Worm (Caenorhabditis elegans) whole organism, young adult: ENCODE data around the gene gem-1.

ENCODE experiments used
- B0019.2 ChIP-seq: fragments of 200-800 bp; sonication (Bioruptor generic); conservative IDR thresholded peaks from 2 replicates; pipeline ENCODE4 v1.3.6; 2022; ENCODE audit warnings: missing genetic modification reagents, missing genetic modification characterization, missing compliant biosample characterization
- B0336.3 ChIP-seq: fragments of 200-800 bp; sonication (Bioruptor generic); IDR thresholded peaks from 2 replicates; pipeline ENCODE4 v1.3.6; 2022; ENCODE audit warnings: missing genetic modification characterization, missing compliant biosample characterization
- F39B2.1 ChIP-seq: fragments of 200-800 bp; sonication (Bioruptor generic); IDR thresholded peaks from 2 replicates; pipeline ENCODE4 v1.3.6; 2022; ENCODE audit warnings: missing genetic modification reagents, missing genetic modification characterization, missing compliant biosample characterization
- F57A8.1 ChIP-seq: fragments of 200-800 bp; sonication (Bioruptor generic); optimal IDR thresholded peaks from 2 replicates; lab custom pipeline; 2018; ENCODE audit warnings: mild to moderate bottlenecking, missing genetic modification characterization, moderate library complexity, missing compliant biosample characterization
- F57C9.4 ChIP-seq: sonication (generic microtip); optimal IDR thresholded peaks from 2 replicates; lab custom pipeline; 2017; ENCODE audit warnings: mild to moderate bottlenecking, missing genetic modification characterization, missing compliant biosample characterization
- Y53F4B.3 ChIP-seq: fragments of 200-800 bp; sonication (Bioruptor generic); IDR thresholded peaks from 2 replicates; pipeline ENCODE4 v1.3.6; 2022; ENCODE audit warnings: missing genetic modification reagents, missing genetic modification characterization, missing compliant biosample characterization
- Y53G8AR.9 ChIP-seq: fragments of 200-800 bp; sonication (Bioruptor generic); conservative IDR thresholded peaks from 2 replicates; pipeline ENCODE4 v1.3.6; 2022; ENCODE audit warnings: missing genetic modification reagents, missing genetic modification characterization, missing compliant biosample characterization
- Y56A3A.18 ChIP-seq: fragments of 200-800 bp; sonication (Bioruptor generic); IDR thresholded peaks from 2 replicates; pipeline ENCODE4 v1.3.6; 2022; ENCODE audit warnings: missing genetic modification reagents, missing genetic modification characterization, missing compliant biosample characterization
- Y67H2A.10 ChIP-seq: fragments of 200-800 bp; sonication (Bioruptor generic); conservative IDR thresholded peaks from 2 replicates; pipeline ENCODE4 v1.3.6; 2022; ENCODE audit warnings: missing genetic modification reagents, missing genetic modification characterization, missing compliant biosample characterization
- Y79H2A.3 ChIP-seq: fragments of 200-800 bp; sonication (Bioruptor generic); conservative IDR thresholded peaks from 2 replicates; pipeline ENCODE4 v1.3.6; 2022; ENCODE audit warnings: missing genetic modification reagents, missing genetic modification characterization, missing compliant biosample characterization
- Y95B8A.8 ChIP-seq: fragments of 200-800 bp; sonication (Bioruptor generic); IDR thresholded peaks from 2 replicates; pipeline ENCODE4 v1.3.6; 2022; ENCODE audit warnings: missing genetic modification reagents, missing genetic modification characterization, missing compliant biosample characterization
- ZK185.1 ChIP-seq: sonication (generic microtip); optimal IDR thresholded peaks from 2 replicates; lab custom pipeline; 2016; ENCODE audit warnings: mild to moderate bottlenecking, missing genetic modification characterization, missing compliant biosample characterization; ENCODE audit not compliant: poor library complexity, severe bottlenecking
- aptf-2 ChIP-seq: fragments of 200-800 bp; sonication (Bioruptor generic); conservative IDR thresholded peaks from 2 replicates; pipeline ENCODE4 v1.3.6; 2022; ENCODE audit warnings: missing genetic modification reagents, missing genetic modification characterization, missing compliant biosample characterization
- athp-1 ChIP-seq: sonication (generic microtip); optimal IDR thresholded peaks from 2 replicates; lab custom pipeline; 2017; ENCODE audit warnings: mild to moderate bottlenecking, missing genetic modification characterization, missing compliant biosample characterization
- attf-3 ChIP-seq: fragments of 200-800 bp; sonication (Bioruptor generic); conservative IDR thresholded peaks from 2 replicates; pipeline ENCODE4 v1.3.6; 2022; ENCODE audit warnings: missing genetic modification reagents, missing genetic modification characterization, missing compliant biosample characterization
- attf-5 ChIP-seq: fragments of 200-800 bp; sonication (Bioruptor generic); optimal IDR thresholded peaks from 2 replicates; lab custom pipeline; 2018; ENCODE audit warnings: mild to moderate bottlenecking, missing genetic modification characterization, missing compliant biosample characterization
- bed-1 ChIP-seq: fragments of 200-800 bp; sonication (Bioruptor generic); IDR thresholded peaks from 2 replicates; pipeline ENCODE4 v1.3.6; 2022; ENCODE audit warnings: missing genetic modification reagents, missing genetic modification characterization, missing compliant biosample characterization
- ccch-3 ChIP-seq: fragments of 200-800 bp; sonication (Bioruptor generic); optimal IDR thresholded peaks from 2 replicates; lab custom pipeline; 2018; ENCODE audit warnings: mild to moderate bottlenecking, missing genetic modification characterization, missing compliant biosample characterization
- dox-1 ChIP-seq: fragments of 200-800 bp; sonication (Bioruptor generic); IDR thresholded peaks from 2 replicates; pipeline ENCODE4 v1.3.6; 2022; ENCODE audit warnings: missing genetic modification reagents, missing genetic modification characterization, missing compliant biosample characterization
- efl-1 ChIP-seq: fragments of 150-350 bp; optimal IDR thresholded peaks from 2 replicates; lab custom pipeline; 2014; ENCODE audit warnings: missing biosample characterization, missing genetic modification reagents, missing genetic modification characterization
- egl-44 ChIP-seq: fragments of 200-800 bp; sonication (Bioruptor generic); IDR thresholded peaks from 2 replicates; pipeline ENCODE4 v1.3.6; 2022; ENCODE audit warnings: missing genetic modification reagents, missing genetic modification characterization, missing compliant biosample characterization
- fkh-3 ChIP-seq: sonication (generic microtip); optimal IDR thresholded peaks from 2 replicates; lab custom pipeline; 2016; ENCODE audit warnings: mild to moderate bottlenecking, missing genetic modification characterization, missing compliant biosample characterization
- gei-17 ChIP-seq: fragments of 200-800 bp; sonication (Bioruptor generic); optimal IDR thresholded peaks from 2 replicates; lab custom pipeline; 2018; ENCODE audit warnings: mild to moderate bottlenecking, missing genetic modification characterization, missing compliant biosample characterization
- hlh-26 ChIP-seq: fragments of 200-800 bp; sonication (Bioruptor generic); conservative IDR thresholded peaks from 2 replicates; pipeline ENCODE4 v1.3.6; 2022; ENCODE audit warnings: missing genetic modification reagents, missing genetic modification characterization, missing compliant biosample characterization
- hmg-1.2 ChIP-seq: fragments of 200-800 bp; sonication (Bioruptor generic); IDR thresholded peaks from 2 replicates; pipeline ENCODE4 v1.3.6; 2022; ENCODE audit warnings: missing genetic modification reagents, missing genetic modification characterization, missing compliant biosample characterization
- let-526 ChIP-seq: fragments of 200-800 bp; sonication (Bioruptor generic); IDR thresholded peaks from 2 replicates; pipeline ENCODE4 v1.3.6; 2022; ENCODE audit warnings: missing genetic modification reagents, missing genetic modification characterization, missing compliant biosample characterization
- lin-26 ChIP-seq: fragments of 200-800 bp; sonication (Bioruptor generic); IDR thresholded peaks from 2 replicates; pipeline ENCODE4 v1.3.6; 2022; ENCODE audit warnings: missing genetic modification reagents, missing genetic modification characterization, missing compliant biosample characterization
- lin-35 ChIP-seq, 3 experiments: fragments of 150-350 bp in 2 of 3; sonication (generic microtip) in 1 of 3; optimal IDR thresholded peaks; 2 replicates each; lab custom pipeline; 2014 to 2018; ENCODE audit warnings: missing biosample characterization in 3 of 3, missing genetic modification characterization in 3 of 3, missing genetic modification reagents in 3 of 3
- lsl-1 ChIP-seq: fragments of 200-800 bp; sonication (Bioruptor generic); optimal IDR thresholded peaks from 2 replicates; lab custom pipeline; 2018; ENCODE audit warnings: mild to moderate bottlenecking, missing genetic modification characterization, moderate library complexity, missing compliant biosample characterization
- lsy-27 ChIP-seq: sonication (generic microtip); optimal IDR thresholded peaks from 2 replicates; lab custom pipeline; 2017; ENCODE audit warnings: missing genetic modification characterization, mild to moderate bottlenecking, missing compliant biosample characterization, antibody characterized with exemption, missing genotype, borderline replicate concordance; ENCODE audit not compliant: insufficient read depth
- madf-3 ChIP-seq: fragments of 200-800 bp; sonication (Bioruptor generic); IDR thresholded peaks from 2 replicates; pipeline ENCODE4 v1.3.6; 2022; ENCODE audit warnings: missing genetic modification reagents, missing genetic modification characterization, missing compliant biosample characterization
- madf-8 ChIP-seq: fragments of 200-800 bp; sonication (Bioruptor generic); conservative IDR thresholded peaks from 2 replicates; pipeline ENCODE4 v1.3.6; 2022; ENCODE audit warnings: missing genetic modification reagents, missing genetic modification characterization, missing compliant biosample characterization
- mes-4 ChIP-seq: sonication (generic microtip); optimal IDR thresholded peaks from 2 replicates; lab custom pipeline; 2016; ENCODE audit warnings: missing genotype, missing genetic modification characterization, missing compliant biosample characterization
- mxl-1 ChIP-seq: sonication (generic microtip); optimal IDR thresholded peaks from 2 replicates; lab custom pipeline; 2016; ENCODE audit warnings: missing genetic modification characterization, missing compliant biosample characterization
- nfya-2 ChIP-seq: fragments of 200-800 bp; sonication (Bioruptor generic); IDR thresholded peaks from 2 replicates; pipeline ENCODE4 v1.3.6; 2022; ENCODE audit warnings: missing genetic modification reagents, missing genetic modification characterization, missing compliant biosample characterization
- nhr-120 ChIP-seq: fragments of 200-800 bp; sonication (Bioruptor generic); IDR thresholded peaks from 2 replicates; pipeline ENCODE4 v1.3.6; 2022; ENCODE audit warnings: missing genetic modification characterization, missing compliant biosample characterization
- nhr-80 ChIP-seq: sonication (generic microtip); optimal IDR thresholded peaks from 2 replicates; lab custom pipeline; 2016; ENCODE audit warnings: missing genetic modification characterization, missing compliant biosample characterization
- pbrm-1 ChIP-seq: fragments of 200-800 bp; sonication (Bioruptor generic); IDR thresholded peaks from 2 replicates; pipeline ENCODE4 v1.3.6; 2022; ENCODE audit warnings: missing genetic modification reagents, missing genetic modification characterization, missing compliant biosample characterization
- repo-1 ChIP-seq: sonication (generic microtip); optimal IDR thresholded peaks from 2 replicates; lab custom pipeline; 2017; ENCODE audit warnings: mild to moderate bottlenecking, missing genetic modification characterization, missing compliant biosample characterization
- rpc-1 ChIP-seq, 2 experiments: fragments of 150-350 bp in 1 of 2; sonication (generic microtip) in 1 of 2; optimal IDR thresholded peaks; 2 replicates each; lab custom pipeline; 2014 to 2018; ENCODE audit warnings: missing biosample characterization in 1 of 2, missing genetic modification characterization in 1 of 2, missing genetic modification reagents in 1 of 2, missing genotype in 1 of 2
- sdz-38 ChIP-seq: sonication (generic microtip); optimal IDR thresholded peaks from 2 replicates; lab custom pipeline; 2016; ENCODE audit warnings: missing genotype, missing genetic modification characterization, missing compliant biosample characterization
- snpc-3.4 ChIP-seq: sonication (generic microtip); optimal IDR thresholded peaks from 2 replicates; lab custom pipeline; 2017; ENCODE audit warnings: missing genetic modification characterization, mild to moderate bottlenecking, missing compliant biosample characterization, antibody characterized with exemption, moderate library complexity, missing genotype, missing genetic modification reagents
- tbp1 ChIP-seq: fragments of 200-800 bp; sonication (Bioruptor generic); optimal IDR thresholded peaks from 2 replicates; lab custom pipeline; 2018; ENCODE audit warnings: mild to moderate bottlenecking, missing genetic modification characterization, missing compliant biosample characterization
- tbx-9 ChIP-seq: sonication (generic microtip); optimal IDR thresholded peaks from 2 replicates; lab custom pipeline; 2016; ENCODE audit warnings: borderline replicate concordance, missing genetic modification characterization, inconsistent platforms, missing compliant biosample characterization
- unc-62 ChIP-seq: fragments of 150-350 bp; optimal IDR thresholded peaks from 2 replicates; lab custom pipeline; 2014; ENCODE audit warnings: missing biosample characterization, missing genetic modification reagents, missing genetic modification characterization
- zim-3 ChIP-seq: sonication (generic microtip); optimal IDR thresholded peaks from 2 replicates; lab custom pipeline; 2017; ENCODE audit warnings: mild to moderate bottlenecking, missing genetic modification characterization, moderate library complexity, missing compliant biosample characterization
- ztf-18 ChIP-seq: sonication (generic microtip); optimal IDR thresholded peaks from 2 replicates; lab custom pipeline; 2016; ENCODE audit warnings: missing genotype, mild to moderate bottlenecking, missing genetic modification characterization, missing compliant biosample characterization
- ztf-3 ChIP-seq: fragments of 200-800 bp; sonication (Bioruptor generic); optimal IDR thresholded peaks from 2 replicates; lab custom pipeline; 2018; ENCODE audit warnings: mild to moderate bottlenecking, missing genetic modification characterization, missing compliant biosample characterization

gem-1 gene

ce11 chrX:13414974-13415373 is 38.2 kb upstream of the gem-1 start (continued):
- TF ChIP-seq pbrm-1 (GFP tag; lab: Robert Waterston, UW), result no peak; the same call in 1 of the 2 replicates
- TF ChIP-seq ztf-3 (GFP tag; lab: Kevin White, UChicago), result no peak
- TF ChIP-seq madf-3 (GFP tag; lab: Robert Waterston, UW), result no peak
- TF ChIP-seq F57A8.1 (GFP tag; lab: Kevin White, UChicago), result no peak
- TF ChIP-seq nhr-80, result peak; percentile 8
- TF ChIP-seq Y79H2A.3 (GFP tag; lab: Robert Waterston, UW), result no peak
- TF ChIP-seq let-526, result no peak
- TF ChIP-seq nhr-120, result no peak
- TF ChIP-seq F57C9.4 (tag; lab: Kevin White, UChicago), result no peak
- TF ChIP-seq hmg-1.2 (GFP tag; lab: Robert Waterston, UW), result peak; percentile 55
- TF ChIP-seq dox-1, result no peak
- TF ChIP-seq F39B2.1 (GFP tag; lab: Robert Waterston, UW), result no peak
- no peak for TF ChIP-seq lsl-1
- TF ChIP-seq lin-26, result peak; percentile 69
- no peak for TF ChIP-seq tbx-9 (tag; lab: Kevin White, UChicago)
- TF ChIP-seq snpc-3.4 (tag; lab: Kevin White, UChicago), result peak; percentile 49
- TF ChIP-seq athp-1 (tag; lab: Kevin White, UChicago), result no peak
- TF ChIP-seq gei-17, result no peak
- TF ChIP-seq unc-62 (GFP tag; lab: Kevin White, UChicago), result no peak
- TF ChIP-seq Y53F4B.3, result no peak
- peak; percentile 93 for TF ChIP-seq tbp1 (GFP tag; lab: Kevin White, UChicago)
- TF ChIP-seq lsy-27 (tag; lab: Kevin White, UChicago), result no peak
- TF ChIP-seq repo-1 (tag; lab: Kevin White, UChicago), result no peak
- TF ChIP-seq efl-1 (GFP tag; lab: Kevin White, UChicago), result no peak
- peak; percentile 17 for TF ChIP-seq zim-3 (tag; lab: Kevin White, UChicago)
- no peak for TF ChIP-seq ccch-3
- TF ChIP-seq hlh-26 (GFP tag; lab: Robert Waterston, UW), result no peak
- TF ChIP-seq ztf-18 (tag; lab: Kevin White, UChicago), result peak; percentile 40
- TF ChIP-seq rpc-1 (optimal IDR thresholded peaks at IDR 0.05; lab: Kevin White, UChicago), result peak; percentile 69
- peak; percentile 79 for TF ChIP-seq rpc-1 (tag; optimal IDR thresholded peaks at IDR 0.05; lab: Kevin White, UChicago)
- no peak for TF ChIP-seq Y53G8AR.9 (GFP tag; lab: Robert Waterston, UW)
- TF ChIP-seq B0019.2 (GFP tag; lab: Robert Waterston, UW), result no peak
- no peak for TF ChIP-seq Y56A3A.18
- no peak for TF ChIP-seq fkh-3
- no peak for TF ChIP-seq sdz-38 (tag; lab: Kevin White, UChicago)
- no peak for TF ChIP-seq bed-1
- no peak for TF ChIP-seq madf-8 (GFP tag; lab: Robert Waterston, UW)
- peak; percentile 50; the same call in 1 of the 2 replicates for TF ChIP-seq egl-44 (GFP tag; lab: Robert Waterston, UW)
- no peak for TF ChIP-seq Y95B8A.8 (GFP tag; lab: Robert Waterston, UW)
- no peak for TF ChIP-seq aptf-2 (GFP tag; lab: Robert Waterston, UW)
- TF ChIP-seq mes-4 (tag; lab: Kevin White, UChicago), result no peak
- TF ChIP-seq attf-3 (GFP tag; lab: Robert Waterston, UW), result no peak
- no peak for TF ChIP-seq nfya-2 (GFP tag; lab: Robert Waterston, UW)
- no peak for TF ChIP-seq attf-5
- peak; percentile 33 for TF ChIP-seq mxl-1
- TF ChIP-seq B0336.3 (GFP tag; lab: Robert Waterston, UW), result no peak
- peak in 1 of 3 experiments; percentile 20 for TF ChIP-seq lin-35 (GFP tag; optimal IDR thresholded peaks at IDR 0.05; lab: Kevin White, UChicago)
- TF ChIP-seq Y67H2A.10 (GFP tag; lab: Robert Waterston, UW), result no peak
- TF ChIP-seq ZK185.1 (tag; lab: Kevin White, UChicago), result peak; percentile 31
